Worm (Caenorhabditis elegans): ENCODE measurements around the gene srd-39.

The srd-39 gene

ce11 chrX:13328034-13328433, 27.6 kb upstream of the srd-39 start, which contains the start of gene sir-2.2 (continued):
- TF ChIP-seq T26A8.4 (GFP tag; IDR thresholded peaks at IDR 0.05) = peak; percentile 14; the same call in 1 of the 2 replicates
- TF ChIP-seq mdl-1 (tag; optimal IDR thresholded peaks at IDR 0.05) = peak in 1 of 2 experiments; percentile 19
- TF ChIP-seq ceh-82 (tag; optimal IDR thresholded peaks at IDR 0.05) = no peak
- no peak for TF ChIP-seq mxl-3 (GFP tag; optimal IDR thresholded peaks at IDR 0.05)
- no peak for TF ChIP-seq daf-16 (GFP tag; optimal IDR thresholded peaks at IDR 0.05)
- TF ChIP-seq daf-16 (tag; optimal IDR thresholded peaks at IDR 0.05) = peak; percentile 54
- peak; percentile 57; the same call in 1 of the 2 replicates for TF ChIP-seq tra-1 (GFP tag; IDR thresholded peaks at IDR 0.05)
- no peak for TF ChIP-seq D1046.2 (GFP tag; IDR thresholded peaks at IDR 0.05)
- no peak for TF ChIP-seq fos-1 (tag; optimal IDR thresholded peaks at IDR 0.05)
- no peak for TF ChIP-seq F37D6.2 (tag; optimal IDR thresholded peaks at IDR 0.05)
- no peak for TF ChIP-seq arid-1 (GFP tag; conservative IDR thresholded peaks at IDR 0.05)
- 0 out of 2 replicates have a peak, but pooled peaks have one; percentile 40 for TF ChIP-seq nhr-41 (GFP tag; IDR thresholded peaks at IDR 0.05)
- no peak for TF ChIP-seq aha-1 (tag)
- TF ChIP-seq saeg-2 (GFP tag; IDR thresholded peaks at IDR 0.05) = no peak
- TF ChIP-seq ceh-28 (tag; optimal IDR thresholded peaks at IDR 0.05) = no peak
- no peak for TF ChIP-seq attf-4 (tag; optimal IDR thresholded peaks at IDR 0.05)
- no peak for TF ChIP-seq hif-1 (tag; optimal IDR thresholded peaks at IDR 0.05)
- no peak for TF ChIP-seq F26F4.8 (GFP tag; conservative IDR thresholded peaks at IDR 0.05)
- no peak for TF ChIP-seq nhr-76 (tag; optimal IDR thresholded peaks at IDR 0.05)
- TF ChIP-seq madf-5 (GFP tag; IDR thresholded peaks at IDR 0.05) = no peak
- TF ChIP-seq lin-1 (GFP tag; IDR thresholded peaks at IDR 0.05) = no peak
- no peak for TF ChIP-seq nhr-42 (GFP tag; IDR thresholded peaks at IDR 0.05)
- TF ChIP-seq zip-2 (tag; optimal IDR thresholded peaks at IDR 0.05) = no peak
- no peak for TF ChIP-seq Y75B8A.6 (GFP tag; IDR thresholded peaks at IDR 0.05)
- no peak for TF ChIP-seq nhr-6 (tag; optimal IDR thresholded peaks at IDR 0.05)
- TF ChIP-seq cey-2 (tag; optimal IDR thresholded peaks at IDR 0.05; ENCODE audit: borderline replicate concordance, insufficient read depth) = no peak
- peak; percentile 26 for TF ChIP-seq pqm-1 (tag; optimal IDR thresholded peaks at IDR 0.05)
- no peak for TF ChIP-seq spr-1 (tag; optimal IDR thresholded peaks at IDR 0.05)
- TF ChIP-seq Y48G9A.11 (GFP tag; IDR thresholded peaks at IDR 0.05) = no peak
- TF ChIP-seq dmd-8 (GFP tag; IDR thresholded peaks at IDR 0.05) = no peak
- TF ChIP-seq php-3 (GFP tag; IDR thresholded peaks at IDR 0.05) = 0 out of 2 replicates have a peak, but pooled peaks have one; percentile 41
- TF ChIP-seq nhr-48 (tag; optimal IDR thresholded peaks at IDR 0.05) = peak; percentile 39
- TF ChIP-seq pha-4 (GFP tag; IDR thresholded peaks at IDR 0.05) = no peak
- TF ChIP-seq pha-4 (tag; optimal IDR thresholded peaks at IDR 0.05) = no peak

- TF ChIP-seq snpc-1.2 (GFP tag; IDR thresholded peaks at IDR 0.05) = no peak
- no peak for TF ChIP-seq daf-8 (GFP tag; IDR thresholded peaks at IDR 0.05)
- no peak for TF ChIP-seq madf-9 (GFP tag; conservative IDR thresholded peaks at IDR 0.05)
- peak in 1 of 2 experiments; percentile 72 for TF ChIP-seq mdl-1 (tag; optimal IDR thresholded peaks at IDR 0.05)
- no peak for TF ChIP-seq pqm-1 (tag; optimal IDR thresholded peaks at IDR 0.05)
- TF ChIP-seq nhr-111 (GFP tag; optimal IDR thresholded peaks at IDR 0.05) = no peak
- peak; percentile 53 for TF ChIP-seq nhr-48 (tag; optimal IDR thresholded peaks at IDR 0.05)
- TF ChIP-seq hlh-30 (tag; optimal IDR thresholded peaks at IDR 0.05; ENCODE audit: insufficient read depth) = peak; percentile 67
- peak; percentile 72 for TF ChIP-seq nhr-25 (tag; optimal IDR thresholded peaks at IDR 0.05; ENCODE audit: borderline replicate concordance, insufficient read depth)
- peak; percentile 76 for TF ChIP-seq nhr-28 (tag; optimal IDR thresholded peaks at IDR 0.05)
- TF ChIP-seq unc-62 (GFP tag; optimal IDR thresholded peaks at IDR 0.05 in 1 of 2) = peak in 1 of 2 experiments; percentile 98
- no peak for TF ChIP-seq unc-62 (tag; optimal IDR thresholded peaks at IDR 0.05)
- TF ChIP-seq attf-4 (tag; optimal IDR thresholded peaks at IDR 0.05) = no peak
- no peak for TF ChIP-seq daf-16 (GFP tag; optimal IDR thresholded peaks at IDR 0.05)
- no peak for TF ChIP-seq daf-16 (tag; optimal IDR thresholded peaks at IDR 0.05)
- TF ChIP-seq hlh-11 (tag; optimal IDR thresholded peaks at IDR 0.05) = peak; percentile 33
- TF ChIP-seq ceh-20 (GFP tag; IDR thresholded peaks at IDR 0.05) = peak; percentile 58
Observed at ce11 chrX:13325039-13325438, 24.6 kb upstream of the srd-39 start.

Data from whole organism, L4 larva.